Fruit fly (Drosophila melanogaster) whole organism, prepupa: Measurements from ENCODE around the gene sni.

Experiments
- Blimp-1 ChIP-seq: fragments of 200-800 bp; sonication (Bioruptor generic); optimal IDR thresholded peaks from 3 replicates; lab custom pipeline; 2017; ENCODE audit warnings: missing biosample characterization, missing genetic modification characterization, mild to moderate bottlenecking, moderate library complexity, missing genetic modification reagents
- CG10631 ChIP-seq: fragments of 200-800 bp; sonication (Bioruptor generic); optimal IDR thresholded peaks from 2 replicates; lab custom pipeline; 2016; ENCODE audit warnings: missing biosample characterization, missing genetic modification characterization
- CG10669 ChIP-seq: fragments of 200-800 bp; sonication (Bioruptor generic); optimal IDR thresholded peaks from 3 replicates; lab custom pipeline; 2018; ENCODE audit warnings: missing biosample characterization, mild to moderate bottlenecking, missing genetic modification characterization, moderate library complexity
- CG11762 ChIP-seq: fragments of 200-800 bp; sonication (Bioruptor generic); optimal IDR thresholded peaks from 3 replicates; lab custom pipeline; 2016; ENCODE audit warnings: missing biosample characterization, missing genetic modification characterization; ENCODE audit not compliant: insufficient read depth
- CG11902 ChIP-seq: fragments of 200-800 bp; sonication (Bioruptor generic); optimal IDR thresholded peaks from 3 replicates; lab custom pipeline; 2016; ENCODE audit warnings: missing biosample characterization, missing genetic modification characterization
- CG15336 ChIP-seq: fragments of 200-800 bp; sonication (Bioruptor generic); IDR thresholded peaks from 2 replicates; pipeline ENCODE4 v1.3.6; 2022; ENCODE audit warnings: missing biosample characterization, missing genetic modification characterization
- CG16779 ChIP-seq: fragments of 200-800 bp; sonication (Bioruptor generic); optimal IDR thresholded peaks from 3 replicates; lab custom pipeline; 2017; ENCODE audit warnings: missing biosample characterization, mild to moderate bottlenecking, missing genetic modification characterization
- CG3032 ChIP-seq: fragments of 200-800 bp; optimal IDR thresholded peaks from 2 replicates; lab custom pipeline; 2019; ENCODE audit warnings: missing biosample characterization, mild to moderate bottlenecking, missing genetic modification characterization, moderate library complexity
- CG32006 ChIP-seq: fragments of 200-800 bp; sonication (Bioruptor generic); optimal IDR thresholded peaks from 3 replicates; lab custom pipeline; 2017; ENCODE audit warnings: missing biosample characterization, mild to moderate bottlenecking, missing genetic modification characterization
- CG34406 ChIP-seq: fragments of 200-800 bp; sonication (Bioruptor generic); optimal IDR thresholded peaks from 3 replicates; lab custom pipeline; 2016; ENCODE audit warnings: missing biosample characterization, missing genetic modification characterization
- CG3919 ChIP-seq: fragments of 200-800 bp; sonication (Bioruptor generic); optimal IDR thresholded peaks from 3 replicates; lab custom pipeline; 2016; ENCODE audit warnings: missing biosample characterization, missing genetic modification characterization
- CG4318 ChIP-seq: fragments of 200-800 bp; sonication (Bioruptor generic); optimal IDR thresholded peaks from 3 replicates; lab custom pipeline; 2017; ENCODE audit warnings: missing biosample characterization, mild to moderate bottlenecking, missing genetic modification characterization
- CG6163 ChIP-seq: fragments of 200-800 bp; sonication (Bioruptor generic); IDR thresholded peaks from 3 replicates; pipeline ENCODE4 v1.3.6; 2022; ENCODE audit warnings: missing biosample characterization, missing genetic modification characterization
- CG6854 ChIP-seq: fragments of 200-800 bp; sonication (Bioruptor generic); optimal IDR thresholded peaks from 2 replicates; lab custom pipeline; 2017; ENCODE audit warnings: missing biosample characterization, mild to moderate bottlenecking, missing genetic modification characterization
- CG7368 ChIP-seq: fragments of 200-800 bp; sonication (Bioruptor generic); optimal IDR thresholded peaks from 3 replicates; lab custom pipeline; 2016; ENCODE audit warnings: missing biosample characterization, missing genetic modification characterization
- CG8119 ChIP-seq: fragments of 200-800 bp; sonication (Bioruptor generic); IDR thresholded peaks from 3 replicates; pipeline ENCODE4 v1.3.6; 2022; ENCODE audit warnings: missing biosample characterization, missing genetic modification characterization
- CG8319 ChIP-seq: fragments of 200-800 bp; sonication (Bioruptor generic); optimal IDR thresholded peaks from 3 replicates; lab custom pipeline; 2016; ENCODE audit warnings: missing biosample characterization, missing genetic modification characterization
- CG8632 ChIP-seq: fragments of 200-800 bp; sonication (Bioruptor generic); optimal IDR thresholded peaks from 3 replicates; lab custom pipeline; 2016; ENCODE audit warnings: missing biosample characterization, missing genetic modification characterization
- CG9139 ChIP-seq: fragments of 200-800 bp; sonication (Bioruptor generic); optimal IDR thresholded peaks from 3 replicates; lab custom pipeline; 2017; ENCODE audit warnings: missing biosample characterization, mild to moderate bottlenecking, missing genetic modification characterization
- Eip78C ChIP-seq: fragments of 200-800 bp; sonication (Bioruptor generic); peaks from one replicate; lab custom pipeline; 2016; ENCODE audit warnings: missing biosample characterization, missing genetic modification characterization
- Ets96B ChIP-seq: fragments of 200-800 bp; optimal IDR thresholded peaks from 2 replicates; lab custom pipeline; 2019; ENCODE audit warnings: missing biosample characterization, mild to moderate bottlenecking, missing genetic modification characterization, moderate library complexity
- Hr38 ChIP-seq: sonication (Bioruptor generic); optimal IDR thresholded peaks from 2 replicates; lab custom pipeline; 2016; ENCODE audit warnings: missing biosample characterization, missing genetic modification characterization
- Lpt ChIP-seq: fragments of 200-800 bp; sonication (Bioruptor generic); optimal IDR thresholded peaks from 3 replicates; lab custom pipeline; 2016; ENCODE audit warnings: missing biosample characterization, missing genetic modification characterization
- Met ChIP-seq: fragments of 200-800 bp; sonication (Bioruptor generic); optimal IDR thresholded peaks from 3 replicates; lab custom pipeline; 2016; ENCODE audit warnings: missing biosample characterization, missing genetic modification characterization
- OdsH ChIP-seq: fragments of 200-800 bp; sonication (Bioruptor generic); optimal IDR thresholded peaks from 3 replicates; lab custom pipeline; 2016; ENCODE audit warnings: missing biosample characterization, missing genetic modification characterization
- Smox ChIP-seq: fragments of 200-800 bp; sonication (Bioruptor generic); optimal IDR thresholded peaks from 3 replicates; lab custom pipeline; 2016; ENCODE audit warnings: missing biosample characterization, missing genetic modification characterization
- Sox102F ChIP-seq: fragments of 200-800 bp; sonication (Bioruptor generic); optimal IDR thresholded peaks from 2 replicates; lab custom pipeline; 2016; ENCODE audit warnings: missing biosample characterization, mild to moderate bottlenecking, missing genetic modification characterization
- Sox15 ChIP-seq: fragments of 200-800 bp; sonication (Bioruptor generic); optimal IDR thresholded peaks from 3 replicates; lab custom pipeline; 2016; ENCODE audit warnings: missing biosample characterization, missing genetic modification characterization
- achi ChIP-seq: fragments of 200-800 bp; sonication (Bioruptor generic); optimal IDR thresholded peaks from 3 replicates; lab custom pipeline; 2016; ENCODE audit warnings: missing biosample characterization, missing genetic modification characterization
- acj6 ChIP-seq: fragments of 200-800 bp; sonication (Bioruptor generic); optimal IDR thresholded peaks from 3 replicates; lab custom pipeline; 2016; ENCODE audit warnings: missing biosample characterization, missing genetic modification characterization
- fd59A ChIP-seq: fragments of 200-800 bp; sonication (Bioruptor generic); optimal IDR thresholded peaks from 2 replicates; lab custom pipeline; 2017; ENCODE audit warnings: missing biosample characterization, mild to moderate bottlenecking, missing genetic modification characterization, missing genetic modification reagents
- fd85E ChIP-seq: fragments of 200-800 bp; sonication (Bioruptor generic); optimal IDR thresholded peaks from 3 replicates; lab custom pipeline; 2016; ENCODE audit warnings: missing biosample characterization, missing genetic modification characterization
- lz ChIP-seq: fragments of 200-800 bp; sonication (Bioruptor generic); optimal IDR thresholded peaks from 3 replicates; lab custom pipeline; 2016; ENCODE audit warnings: missing biosample characterization, missing genetic modification characterization
- net ChIP-seq: fragments of 200-800 bp; sonication (Bioruptor generic); optimal IDR thresholded peaks from 3 replicates; lab custom pipeline; 2016; ENCODE audit warnings: missing biosample characterization, missing genetic modification characterization
- pdm3 ChIP-seq: fragments of 200-800 bp; sonication (Bioruptor generic); optimal IDR thresholded peaks from 3 replicates; lab custom pipeline; 2016; ENCODE audit warnings: missing biosample characterization, missing genetic modification characterization
- spab ChIP-seq: fragments of 200-800 bp; sonication (Bioruptor generic); optimal IDR thresholded peaks from 2 replicates; lab custom pipeline; 2017; ENCODE audit warnings: missing biosample characterization, mild to moderate bottlenecking, missing genetic modification characterization, missing genetic modification reagents
- ss ChIP-seq, 2 experiments: fragments of 200-800 bp; sonication (Bioruptor generic); optimal IDR thresholded peaks; 2 replicates in 1 of 2; 3 replicates in 1 of 2; lab custom pipeline; 2017 to 2018; ENCODE audit warnings: mild to moderate bottlenecking in 2 of 2, missing biosample characterization in 2 of 2, missing genetic modification characterization in 2 of 2, moderate library complexity in 1 of 2
- svp ChIP-seq: fragments of 200-800 bp; sonication (Bioruptor generic); peaks from one replicate; lab custom pipeline; 2016; ENCODE audit warnings: missing biosample characterization, missing genetic modification characterization
- vri ChIP-seq: fragments of 200-800 bp; sonication (Bioruptor generic); optimal IDR thresholded peaks from 3 replicates; lab custom pipeline; 2016; ENCODE audit warnings: missing biosample characterization, mild to moderate bottlenecking, missing genetic modification characterization

The sni gene

dm6 chrX:8252284-8252886 is 8.6 kb upstream of the sni start, which contains the start of gene CG1632 (continued):
- TF ChIP-seq CG10631 (GFP tag; lab: Kevin White, UChicago) (peak; percentile 83), Sox102F (peak; percentile 88), svp (GFP tag; lab: Kevin White, UChicago) (peak; percentile 94), CG10669 (GFP tag; lab: Kevin White, UChicago) (peak; percentile 79), CG11762 (GFP tag; lab: Kevin White, UChicago) (peak; percentile 75), Hr38 (no peak), CG8119 (peak; percentile 88), CG16779 (peak; percentile 70), CG15336 (GFP tag; lab: Robert Waterston, UW) (peak; percentile 88), Lpt (GFP tag; lab: Kevin White, UChicago) (peak; percentile 80), CG4318 (GFP tag; lab: Kevin White, UChicago) (peak; percentile 80), CG3919 (GFP tag; lab: Kevin White, UChicago) (peak; percentile 83), CG11902 (GFP tag; lab: Kevin White, UChicago) (peak; percentile 25), spab (peak; percentile 70), pdm3 (GFP tag; lab: Kevin White, UChicago) (peak; percentile 88), CG32006 (peak; percentile 91), acj6 (GFP tag; lab: Kevin White, UChicago) (peak; percentile 85), Met (GFP tag; lab: Kevin White, UChicago) (peak; percentile 90), CG7368 (GFP tag; lab: Kevin White, UChicago) (peak; percentile 70), CG6854 (GFP tag; lab: Kevin White, UChicago) (peak; percentile 80), achi (GFP tag; lab: Kevin White, UChicago) (peak; percentile 85), Eip78C (GFP tag; lab: Kevin White, UChicago) (peak; percentile 98), Smox (GFP tag; lab: Kevin White, UChicago) (peak; percentile 87), OdsH (GFP tag; lab: Kevin White, UChicago) (peak; percentile 84)

DNA sequence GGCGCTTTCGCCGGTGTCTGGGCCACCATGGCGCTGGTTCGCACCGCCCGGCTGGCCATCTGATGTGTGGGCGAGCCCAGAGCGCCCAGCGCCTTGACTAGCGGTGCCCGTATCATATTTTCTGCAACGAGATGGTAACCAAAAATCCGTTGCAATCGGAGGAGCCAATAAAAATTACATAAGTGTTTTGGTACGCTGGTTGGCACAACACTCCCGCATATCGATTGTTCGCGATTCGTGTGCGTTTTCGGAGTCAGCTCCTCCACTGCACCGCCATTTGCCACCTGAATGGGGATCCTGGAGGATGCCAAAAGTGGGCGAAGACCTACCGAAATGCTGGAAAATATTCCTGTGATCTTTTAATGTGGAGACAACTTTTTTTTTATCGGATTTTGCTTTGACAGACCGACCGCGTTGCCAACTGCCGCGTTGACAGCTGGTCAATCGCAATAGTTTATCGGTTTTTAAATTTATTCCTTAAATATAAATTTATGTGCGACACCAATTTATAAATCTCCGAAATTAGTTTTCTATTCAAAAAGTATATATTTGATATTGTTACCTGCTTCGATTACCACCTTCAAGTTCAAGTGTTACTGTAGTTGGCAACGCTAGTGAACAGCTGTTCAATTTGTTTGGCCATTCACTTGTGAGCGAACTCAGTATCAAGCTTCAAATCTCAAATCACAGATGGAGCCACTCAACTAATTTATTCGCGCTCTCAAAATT is 7.6 kb upstream of the sni start, which contains the start of gene ND-75:
ND-75 (minus strand) TSS at position 420 of the 729 bp plus-strand sequence.
- no peak for TF ChIP-seq net (GFP tag; lab: Kevin White, UChicago)
- TF ChIP-seq Ets96B (tag; lab: Kevin White, UChicago), result no peak
- no peak for TF ChIP-seq fd59A (GFP tag; lab: Kevin White, UChicago)
- TF ChIP-seq fd85E, result no peak
- no peak for TF ChIP-seq svp (GFP tag; lab: Kevin White, UChicago)
- TF ChIP-seq CG34406 (GFP tag; lab: Kevin White, UChicago), result no peak
- no peak for TF ChIP-seq CG9139
- TF ChIP-seq CG6163, result no peak
- TF ChIP-seq lz (GFP tag; lab: Kevin White, UChicago), result no peak
- TF ChIP-seq CG10631 (GFP tag; lab: Kevin White, UChicago), result no peak
- no peak for TF ChIP-seq ss (GFP tag; optimal IDR thresholded peaks at IDR 0.05; lab: Kevin White, UChicago)
- TF ChIP-seq Eip78C (GFP tag; lab: Kevin White, UChicago), result peak; percentile 63
- TF ChIP-seq pdm3 (GFP tag; lab: Kevin White, UChicago), result no peak
- TF ChIP-seq CG32006, result no peak
- no peak for TF ChIP-seq CG4318 (GFP tag; lab: Kevin White, UChicago)
- no peak for TF ChIP-seq CG8319
- no peak for TF ChIP-seq Hr38
- no peak for TF ChIP-seq Blimp-1 (GFP tag; lab: Kevin White, UChicago)
- peak; percentile 46 for TF ChIP-seq vri (GFP tag; lab: Kevin White, UChicago)
- TF ChIP-seq spab, result no peak
- TF ChIP-seq achi (GFP tag; lab: Kevin White, UChicago), result peak; percentile 100
- TF ChIP-seq CG16779, result no peak
- no peak for TF ChIP-seq acj6 (GFP tag; lab: Kevin White, UChicago)
- no peak for TF ChIP-seq CG8632 (GFP tag; lab: Kevin White, UChicago)
- no peak for TF ChIP-seq CG3032 (tag; lab: Kevin White, UChicago)
- TF ChIP-seq Sox15 (GFP tag; lab: Kevin White, UChicago), result no peak
- TF ChIP-seq, all 60 proteins: peak for 3
